Fruit fly (Drosophila melanogaster): ENCODE results near the gene Zip99C.

Zip99C gene

dm6 chr3R:29894393-29894792, 25.7 kb upstream of the Zip99C start (continued):
- no peak for TF ChIP-seq lz (GFP tag; optimal IDR thresholded peaks at IDR 0.05)
- TF ChIP-seq dac (GFP tag; optimal IDR thresholded peaks at IDR 0.05) = no peak
- no peak for TF ChIP-seq Lpt (GFP tag; optimal IDR thresholded peaks at IDR 0.05)

dm6 chr3R:29893030-29893429, 24.3 kb upstream of the Zip99C start:
- TF ChIP-seq lz (GFP tag; optimal IDR thresholded peaks at IDR 0.05) = no peak

- no peak for TF ChIP-seq lz (GFP tag; optimal IDR thresholded peaks at IDR 0.05)
- no peak for TF ChIP-seq CG11902 (GFP tag; optimal IDR thresholded peaks at IDR 0.05)
- no peak for TF ChIP-seq fd59A (GFP tag; optimal IDR thresholded peaks at IDR 0.05)
- TF ChIP-seq acj6 (GFP tag; optimal IDR thresholded peaks at IDR 0.05) = no peak
- peak; percentile 76 for TF ChIP-seq fkh (GFP tag; optimal IDR thresholded peaks at IDR 0.05)
Observed at dm6 chr3R:29891183-29891582, 22.5 kb upstream of the Zip99C start.

dm6 chr3R:29880306-29880705, 11.6 kb upstream of the Zip99C start:
- no peak for TF ChIP-seq fkh (GFP tag; optimal IDR thresholded peaks at IDR 0.05)
- TF ChIP-seq Sox102F (GFP tag; optimal IDR thresholded peaks at IDR 0.05) = no peak
- peak in 1 of 2 experiments; percentile 22 for TF ChIP-seq ss (GFP tag; optimal IDR thresholded peaks at IDR 0.05)
- no peak for TF ChIP-seq CG15336 (GFP tag; IDR thresholded peaks at IDR 0.05)
- TF ChIP-seq CG8119 (GFP tag; IDR thresholded peaks at IDR 0.05) = no peak

- peak; percentile 74 for TF ChIP-seq svp (GFP tag)
- TF ChIP-seq CG4318 (GFP tag; optimal IDR thresholded peaks at IDR 0.05) = no peak
- TF ChIP-seq CG31627 (GFP tag; optimal IDR thresholded peaks at IDR 0.05) = peak; percentile 1
- peak; percentile 68 for TF ChIP-seq esn (GFP tag; optimal IDR thresholded peaks at IDR 0.05)
- TF ChIP-seq Ets21C (GFP tag; optimal IDR thresholded peaks at IDR 0.05) = no peak
- TF ChIP-seq Blimp-1 (GFP tag; optimal IDR thresholded peaks at IDR 0.05) = peak; percentile 18
- TF ChIP-seq CG11294 (GFP tag; IDR thresholded peaks at IDR 0.05) = no peak
- peak; percentile 36 for TF ChIP-seq CG10631 (GFP tag; optimal IDR thresholded peaks at IDR 0.05)
- peak; percentile 10 for TF ChIP-seq Hr39 (GFP tag; optimal IDR thresholded peaks at IDR 0.05)
- peak; percentile 60 for TF ChIP-seq net (GFP tag; optimal IDR thresholded peaks at IDR 0.05)
- TF ChIP-seq CG11762 (GFP tag; optimal IDR thresholded peaks at IDR 0.05; ENCODE audit: insufficient read depth) = no peak
- no peak for TF ChIP-seq CG6792 (GFP tag; optimal IDR thresholded peaks at IDR 0.05)
- TF ChIP-seq Hr38 (GFP tag; optimal IDR thresholded peaks at IDR 0.05) = no peak
- peak; percentile 69 for TF ChIP-seq Met (GFP tag; optimal IDR thresholded peaks at IDR 0.05)
- peak; percentile 44 for TF ChIP-seq topi (GFP tag; optimal IDR thresholded peaks at IDR 0.05)
- TF ChIP-seq CG6854 (GFP tag; optimal IDR thresholded peaks at IDR 0.05) = peak; percentile 25
- TF ChIP-seq OdsH (GFP tag; optimal IDR thresholded peaks at IDR 0.05) = peak; percentile 54
- TF ChIP-seq CG1621 (tag; optimal IDR thresholded peaks at IDR 0.05) = peak; percentile 40
- TF ChIP-seq CG34406 (GFP tag; optimal IDR thresholded peaks at IDR 0.05) = peak; percentile 30
- TF ChIP-seq salr (GFP tag; optimal IDR thresholded peaks at IDR 0.05) = peak in 1 of 2 experiments; percentile 56
- TF ChIP-seq Lpt (GFP tag; optimal IDR thresholded peaks at IDR 0.05) = peak; percentile 67
- TF ChIP-seq cyc (GFP tag; optimal IDR thresholded peaks at IDR 0.05) = peak; percentile 30
- peak; percentile 57 for TF ChIP-seq CG6276 (GFP tag; optimal IDR thresholded peaks at IDR 0.05)
- peak; percentile 71 for TF ChIP-seq fkh (GFP tag; optimal IDR thresholded peaks at IDR 0.05)
- TF ChIP-seq Sox102F (GFP tag; optimal IDR thresholded peaks at IDR 0.05) = peak; percentile 35
- TF ChIP-seq Eip75B (GFP tag; optimal IDR thresholded peaks at IDR 0.05) = peak; percentile 61
- peak; percentile 69 for TF ChIP-seq CG6163 (GFP tag; IDR thresholded peaks at IDR 0.05)
- peak; percentile 36 for TF ChIP-seq CG3919 (GFP tag; optimal IDR thresholded peaks at IDR 0.05)
- TF ChIP-seq CG6808 (GFP tag; optimal IDR thresholded peaks at IDR 0.05) = peak; percentile 55
- peak; percentile 22 for TF ChIP-seq CG3032 (tag; optimal IDR thresholded peaks at IDR 0.05)
- no peak for TF ChIP-seq fd85E (GFP tag; optimal IDR thresholded peaks at IDR 0.05)
- TF ChIP-seq achi (GFP tag; optimal IDR thresholded peaks at IDR 0.05) = peak; percentile 39
- TF ChIP-seq eg (GFP tag; IDR thresholded peaks at IDR 0.05) = peak; percentile 70; the same call in 2 of the 3 replicates
- TF ChIP-seq Gug (GFP tag; IDR thresholded peaks at IDR 0.05) = no peak
- peak; percentile 93 for TF ChIP-seq Eip78C (GFP tag)
- TF ChIP-seq Hr4 (GFP tag; optimal IDR thresholded peaks at IDR 0.05) = peak; percentile 63
- TF ChIP-seq CG11902 (GFP tag; optimal IDR thresholded peaks at IDR 0.05) = no peak
Observed at dm6 chr3R:29876733-29877193, 8.1 kb upstream of the Zip99C start, which contains the start of gene CG31038. Gene CG31038 (plus strand): TSS chr3R:29877059.

Measured in whole organism, prepupa.